Worm (Caenorhabditis elegans) whole organism, L2 larva: Measurements from ENCODE around the gene clec-60.

Experiments
- C34F6.9 ChIP-seq: fragments of 150-350 bp; optimal IDR thresholded peaks from 2 replicates; lab custom pipeline; 2014; ENCODE audit warnings: missing biosample characterization, missing genetic modification characterization
- F13H6.1 ChIP-seq: sonication (generic microtip); optimal IDR thresholded peaks from 2 replicates; lab custom pipeline; 2016; ENCODE audit warnings: missing genetic modification characterization, missing compliant biosample characterization
- R02D3.7 ChIP-seq: fragments of 150-350 bp; optimal IDR thresholded peaks from 2 replicates; lab custom pipeline; 2014; ENCODE audit warnings: missing biosample characterization, missing genetic modification characterization
- Y55F3AM.14 ChIP-seq: fragments of 200-800 bp; sonication (Bioruptor generic); optimal IDR thresholded peaks from 2 replicates; lab custom pipeline; 2018; ENCODE audit warnings: mild to moderate bottlenecking, missing genetic modification characterization, missing compliant biosample characterization
- aly-2 ChIP-seq: fragments of 150-350 bp; optimal IDR thresholded peaks from 2 replicates; lab custom pipeline; 2014; ENCODE audit warnings: missing biosample characterization, missing genetic modification characterization
- ama-1 ChIP-seq: fragments of 150-350 bp; optimal IDR thresholded peaks from 2 replicates; lab custom pipeline; 2018; ENCODE audit warnings: inconsistent platforms
- blmp-1 ChIP-seq: sonication (generic microtip); optimal IDR thresholded peaks from 2 replicates; lab custom pipeline; 2017; ENCODE audit warnings: missing genetic modification characterization, mild to moderate bottlenecking, missing compliant biosample characterization, antibody characterized with exemption, moderate library complexity; ENCODE audit not compliant: insufficient read depth
- ceh-16 ChIP-seq: fragments of 150-350 bp; optimal IDR thresholded peaks from 2 replicates; lab custom pipeline; 2014; ENCODE audit warnings: missing biosample characterization, missing genetic modification characterization
- ceh-82 ChIP-seq: fragments of 150-350 bp; optimal IDR thresholded peaks from 2 replicates; lab custom pipeline; 2014; ENCODE audit warnings: missing biosample characterization, missing genetic modification characterization
- crh-2 ChIP-seq: sonication (generic microtip); optimal IDR thresholded peaks from 2 replicates; lab custom pipeline; 2017; ENCODE audit warnings: missing biosample characterization, missing genetic modification characterization
- dmd-4 ChIP-seq: sonication (generic microtip); optimal IDR thresholded peaks from 2 replicates; lab custom pipeline; 2017; ENCODE audit warnings: missing biosample characterization, missing genetic modification characterization
- egl-27 ChIP-seq: sonication (generic microtip); optimal IDR thresholded peaks from 3 replicates; lab custom pipeline; 2017; ENCODE audit warnings: missing biosample characterization, missing genetic modification reagents, missing genetic modification characterization
- fos-1 ChIP-seq: fragments of 150-350 bp; optimal IDR thresholded peaks from 2 replicates; lab custom pipeline; 2014; ENCODE audit warnings: missing biosample characterization, missing genetic modification characterization
- gmeb-1 ChIP-seq: fragments of 150-350 bp; optimal IDR thresholded peaks from 2 replicates; lab custom pipeline; 2014; ENCODE audit warnings: missing biosample characterization, missing genetic modification characterization
- lin-11 ChIP-seq: fragments of 150-350 bp; sonication (generic microtip); optimal IDR thresholded peaks from 2 replicates; lab custom pipeline; 2014; ENCODE audit warnings: missing biosample characterization, missing genetic modification characterization, inconsistent platforms, mixed read lengths
- lin-13 ChIP-seq: fragments of 150-350 bp; optimal IDR thresholded peaks from 2 replicates; lab custom pipeline; 2014; ENCODE audit warnings: missing biosample characterization, missing genetic modification reagents, missing genetic modification characterization
- lin-39 ChIP-seq: fragments of 150-350 bp; optimal IDR thresholded peaks from 2 replicates; lab custom pipeline; 2014; ENCODE audit warnings: missing biosample characterization, missing genetic modification reagents, missing genetic modification characterization
- lsy-2 ChIP-seq, 2 experiments: fragments of 150-350 bp in 1 of 2; sonication (generic microtip) in 1 of 2; optimal IDR thresholded peaks; 2 replicates each; lab custom pipeline; 2014 to 2017; ENCODE audit warnings: missing biosample characterization in 2 of 2, missing genetic modification characterization in 2 of 2
- mbf-1 ChIP-seq: sonication (generic microtip); optimal IDR thresholded peaks from 2 replicates; lab custom pipeline; 2017; ENCODE audit warnings: missing biosample characterization, missing genetic modification characterization
- mdl-1 ChIP-seq, 2 experiments: fragments of 150-350 bp in 1 of 2; sonication (generic microtip) in 1 of 2; optimal IDR thresholded peaks; 2 replicates each; lab custom pipeline; 2017; ENCODE audit warnings: missing biosample characterization in 2 of 2, missing genetic modification characterization in 2 of 2
- nhr-10 ChIP-seq: sonication (generic microtip); optimal IDR thresholded peaks from 2 replicates; lab custom pipeline; 2017; ENCODE audit warnings: missing biosample characterization, missing genetic modification characterization
- nhr-11 ChIP-seq: fragments of 150-350 bp; optimal IDR thresholded peaks from 2 replicates; lab custom pipeline; 2014; ENCODE audit warnings: missing biosample characterization, missing genetic modification characterization
- nhr-12 ChIP-seq: fragments of 150-350 bp; optimal IDR thresholded peaks from 2 replicates; lab custom pipeline; 2014; ENCODE audit warnings: missing biosample characterization, missing genetic modification characterization
- nhr-129 ChIP-seq: fragments of 150-350 bp; optimal IDR thresholded peaks from 2 replicates; lab custom pipeline; 2014; ENCODE audit warnings: missing biosample characterization, missing genetic modification characterization
- nhr-21 ChIP-seq: fragments of 150-350 bp; optimal IDR thresholded peaks from 2 replicates; lab custom pipeline; 2014; ENCODE audit warnings: missing biosample characterization, missing genetic modification characterization
- nhr-25 ChIP-seq: fragments of 150-350 bp; sonication (generic microtip); optimal IDR thresholded peaks from 3 replicates; lab custom pipeline; 2014; ENCODE audit warnings: missing biosample characterization, missing genetic modification characterization
- nhr-6 ChIP-seq: fragments of 150-350 bp; optimal IDR thresholded peaks from 2 replicates; lab custom pipeline; 2014; ENCODE audit warnings: missing biosample characterization, missing genetic modification characterization
- nhr-77 ChIP-seq: fragments of 150-350 bp; optimal IDR thresholded peaks from 2 replicates; lab custom pipeline; 2014; ENCODE audit warnings: missing biosample characterization, missing genetic modification characterization
- peb-1 ChIP-seq: fragments of 150-350 bp; optimal IDR thresholded peaks from 2 replicates; lab custom pipeline; 2014; ENCODE audit warnings: missing biosample characterization, missing genetic modification characterization
- sma-3 ChIP-seq: sonication (generic microtip); optimal IDR thresholded peaks from 2 replicates; lab custom pipeline; 2016; ENCODE audit warnings: missing genetic modification reagents, missing genetic modification characterization, missing compliant biosample characterization
- sma-9 ChIP-seq, 2 experiments: fragments of 150-350 bp in 1 of 2; sonication (generic microtip) in 1 of 2; optimal IDR thresholded peaks; 2 replicates each; lab custom pipeline; 2014 to 2016; ENCODE audit warnings: missing genetic modification characterization in 2 of 2, mild to moderate bottlenecking in 1 of 2, missing biosample characterization in 1 of 2, missing compliant biosample characterization in 1 of 2, missing genetic modification reagents in 1 of 2, moderate library complexity in 1 of 2
- snpc-4 ChIP-seq: fragments of 150-350 bp; optimal IDR thresholded peaks from 2 replicates; lab custom pipeline; 2014; ENCODE audit warnings: missing biosample characterization, missing genetic modification characterization
- unc-39 ChIP-seq: fragments of 150-350 bp; optimal IDR thresholded peaks from 2 replicates; lab custom pipeline; 2014; ENCODE audit warnings: missing biosample characterization, missing genetic modification characterization
- ztf-4 ChIP-seq: fragments of 150-350 bp; optimal IDR thresholded peaks from 2 replicates; lab custom pipeline; 2014; ENCODE audit warnings: missing biosample characterization, missing genetic modification characterization

Gene clec-60

ce11 chrII:10525134-10525533, 43.5 kb upstream of the clec-60 start:
- TF ChIP-seq sma-3 (no peak), fos-1 (no peak), nhr-11 (tag; lab: Kevin White, UChicago) (no peak), crh-2 (tag; lab: Kevin White, UChicago) (peak; percentile 17), nhr-25 (tag; lab: Kevin White, UChicago) (peak; percentile 23), Y55F3AM.14 (no peak)
- TF ChIP-seq, all 48 proteins: peak for 2

- no peak for TF ChIP-seq nhr-21 (tag; lab: Kevin White, UChicago)
- no peak for TF ChIP-seq lin-13 (GFP tag; lab: Kevin White, UChicago)
- no peak for TF ChIP-seq mdl-1 (tag; optimal IDR thresholded peaks at IDR 0.05; lab: Kevin White, UChicago)
- no peak for TF ChIP-seq ztf-4
- no peak for TF ChIP-seq snpc-4 (tag; lab: Kevin White, UChicago)
- TF ChIP-seq lin-39 (tag; lab: Kevin White, UChicago) = no peak
- TF ChIP-seq lin-11 = no peak
Observed at ce11 chrII:10524374-10524773, 42.7 kb upstream of the clec-60 start, which contains the start of gene F59B10.6. TSS of gene F59B10.6 (minus strand) at chrII:10524474.

ce11 chrII:10523583-10523982, 41.9 kb upstream of the clec-60 start, which contains the start of gene F59B10.5:
TSS of gene F59B10.5 (minus strand) at chrII:10523683.
- TF ChIP-seq dmd-4 (tag; lab: Kevin White, UChicago) (no peak), nhr-25 (tag; lab: Kevin White, UChicago) (no peak), nhr-6 (tag; lab: Kevin White, UChicago) (no peak), C34F6.9 (tag; lab: Kevin White, UChicago) (no peak), unc-39 (tag; lab: Kevin White, UChicago) (no peak), lin-11 (no peak), nhr-11 (tag; lab: Kevin White, UChicago) (no peak), ama-1 (lab: Kevin White, UChicago) (no peak), F13H6.1 (tag; lab: Kevin White, UChicago) (no peak), ceh-82 (tag; lab: Kevin White, UChicago) (no peak), lin-39 (tag; lab: Kevin White, UChicago) (no peak)

- TF ChIP-seq crh-2 (tag; lab: Kevin White, UChicago) = no peak
- peak; percentile 57 for TF ChIP-seq blmp-1 (tag; lab: Kevin White, UChicago)
- TF ChIP-seq ceh-16 = no peak
Observed at ce11 chrII:10523031-10523430, 41.4 kb upstream of the clec-60 start.

DNA sequence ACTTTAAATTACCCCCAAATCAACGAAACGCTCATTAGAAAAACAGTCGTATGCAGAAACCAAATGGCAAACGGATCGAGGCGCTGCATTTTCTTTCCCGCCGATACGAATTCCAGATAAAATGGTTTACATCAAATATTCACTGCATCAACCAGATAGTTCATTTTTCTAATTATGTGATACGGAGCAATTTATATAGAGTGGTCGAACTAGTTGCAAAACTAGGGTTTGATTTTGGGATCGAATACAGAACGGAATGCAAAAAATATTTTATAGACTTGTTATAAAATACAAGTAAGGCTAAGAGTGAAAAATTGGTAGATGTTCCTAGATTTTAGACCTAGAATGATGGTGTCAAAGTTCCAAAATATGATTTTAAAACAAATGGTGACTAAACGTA, 38.2 kb upstream of the clec-60 start:
- TF ChIP-seq lsy-2 (tag; optimal IDR thresholded peaks at IDR 0.05; lab: Kevin White, UChicago) (no peak), egl-27 (no peak), aly-2 (no peak), nhr-25 (tag; lab: Kevin White, UChicago) (no peak), nhr-129 (no peak), peb-1 (no peak), lin-13 (GFP tag; lab: Kevin White, UChicago) (no peak), gmeb-1 (no peak), C34F6.9 (tag; lab: Kevin White, UChicago) (no peak), nhr-77 (no peak)

- TF ChIP-seq ceh-16 (no peak), nhr-10 (tag; lab: Kevin White, UChicago) (no peak), nhr-12 (tag; lab: Kevin White, UChicago) (no peak)
Observed at ce11 chrII:10519017-10519416, 37.3 kb upstream of the clec-60 start, which contains the start of gene F59B10.4. TSS of gene F59B10.4 (minus strand) at chrII:10519117.

DNA sequence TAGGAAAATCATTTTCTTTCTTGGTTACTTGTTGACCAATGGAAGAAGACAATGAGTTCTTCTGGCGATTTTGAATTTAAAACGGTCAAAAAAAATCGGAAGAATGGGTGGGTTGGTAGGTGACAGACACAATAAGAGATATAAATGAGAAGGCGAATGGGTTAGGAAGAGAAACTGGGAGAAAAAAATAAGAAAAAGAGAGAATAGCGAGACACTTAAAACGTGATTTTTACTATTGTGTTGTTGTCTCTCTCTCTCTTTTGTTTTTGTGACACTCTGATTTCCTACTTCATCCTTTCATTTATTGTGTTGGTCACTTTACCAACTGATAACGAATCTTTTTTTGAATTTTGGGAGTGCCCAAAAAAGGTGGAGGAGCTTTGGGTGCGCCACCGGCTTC, 34.7 kb upstream of the clec-60 start:
- TF ChIP-seq R02D3.7 (no peak), nhr-129 (peak; percentile 41), blmp-1 (tag; lab: Kevin White, UChicago) (peak; percentile 58), sma-9 (GFP tag; optimal IDR thresholded peaks at IDR 0.05; lab: Kevin White, UChicago) (peak; percentile 10), sma-9 (tag; optimal IDR thresholded peaks at IDR 0.05; lab: Kevin White, UChicago) (no peak), nhr-25 (tag; lab: Kevin White, UChicago) (peak; percentile 17), mbf-1 (tag; lab: Kevin White, UChicago) (no peak)
